Worm (Caenorhabditis elegans) whole organism, early embryonic: ENCODE measurements around the gene bath-24.
"Not testable (repeated sequence)": the region's sequence is repeated elsewhere in the genome, so short reads cannot be mapped to it uniquely, and the experiment has no call there.

Experiments used
- B0310.2 ChIP-seq: sonication (generic microtip); optimal IDR thresholded peaks from 2 replicates; lab custom pipeline; 2016; ENCODE audit warnings: mild to moderate bottlenecking, missing genetic modification characterization, missing compliant biosample characterization
- F13C5.2 ChIP-seq: sonication (generic microtip); optimal IDR thresholded peaks from 2 replicates; lab custom pipeline; 2017; ENCODE audit warnings: mild to moderate bottlenecking, missing genetic modification characterization, inconsistent platforms, missing compliant biosample characterization
- aly-1 ChIP-seq: sonication (generic microtip); optimal IDR thresholded peaks from 2 replicates; lab custom pipeline; 2016; ENCODE audit warnings: missing genetic modification characterization, missing compliant biosample characterization
- ama-1 ChIP-seq: fragments of 150-350 bp; optimal IDR thresholded peaks from 2 replicates; lab custom pipeline; 2014
- ceh-13 ChIP-seq: fragments of 200-800 bp; sonication (Bioruptor generic); optimal IDR thresholded peaks from 2 replicates; lab custom pipeline; 2018; ENCODE audit warnings: mild to moderate bottlenecking, missing genetic modification characterization, missing compliant biosample characterization
- ceh-36 ChIP-seq: sonication (generic microtip); optimal IDR thresholded peaks from 2 replicates; lab custom pipeline; 2016; ENCODE audit warnings: missing genetic modification characterization, inconsistent platforms, missing compliant biosample characterization
- ets-7 ChIP-seq: sonication (generic microtip); optimal IDR thresholded peaks from 2 replicates; lab custom pipeline; 2016; ENCODE audit warnings: missing genotype, missing genetic modification characterization, missing compliant biosample characterization
- flt-1 ChIP-seq: fragments of 200-800 bp; sonication (Bioruptor generic); IDR thresholded peaks from 2 replicates; pipeline ENCODE4 v1.3.6; 2022; ENCODE audit warnings: missing genetic modification characterization, missing compliant biosample characterization
- hmbx-1 ChIP-seq: sonication (generic microtip); optimal IDR thresholded peaks from 2 replicates; lab custom pipeline; 2016; ENCODE audit warnings: mild to moderate bottlenecking, missing genetic modification characterization, missing compliant biosample characterization
- hmg-4 ChIP-seq: fragments of 200-800 bp; sonication (Bioruptor generic); optimal IDR thresholded peaks from 2 replicates; lab custom pipeline; 2018; ENCODE audit warnings: mild to moderate bottlenecking, missing genetic modification characterization, missing compliant biosample characterization
- hnd-1 ChIP-seq: sonication (generic microtip); optimal IDR thresholded peaks from 2 replicates; lab custom pipeline; 2016; ENCODE audit warnings: missing genetic modification characterization, missing compliant biosample characterization
- pes-1 ChIP-seq: fragments of 200-800 bp; sonication (Bioruptor generic); IDR thresholded peaks from 2 replicates; pipeline ENCODE4 v1.3.6; 2022; ENCODE audit warnings: missing genetic modification reagents, missing genetic modification characterization, missing compliant biosample characterization
- scrt-1 ChIP-seq: fragments of 200-800 bp; sonication (Bioruptor generic); IDR thresholded peaks from 2 replicates; pipeline ENCODE4 v1.3.6; 2022; ENCODE audit warnings: missing genetic modification characterization, missing compliant biosample characterization
- sea-1 ChIP-seq: fragments of 200-800 bp; sonication (Bioruptor generic); conservative IDR thresholded peaks from 2 replicates; pipeline ENCODE4 v1.3.6; 2022; ENCODE audit warnings: missing genetic modification characterization, missing compliant biosample characterization
- tbx-11 ChIP-seq: fragments of 200-800 bp; sonication (Bioruptor generic); IDR thresholded peaks from 2 replicates; pipeline ENCODE4 v1.3.6; 2022; ENCODE audit warnings: missing genetic modification characterization, missing compliant biosample characterization
- tbx-37 ChIP-seq: fragments of 200-800 bp; sonication (Bioruptor generic); conservative IDR thresholded peaks from 2 replicates; pipeline ENCODE4 v1.3.6; 2022; ENCODE audit warnings: missing genetic modification reagents, missing genetic modification characterization, missing compliant biosample characterization
- tra-4 ChIP-seq: sonication (generic microtip); optimal IDR thresholded peaks from 2 replicates; lab custom pipeline; 2017; ENCODE audit warnings: missing genetic modification characterization, missing compliant biosample characterization

The bath-24 gene

DNA sequence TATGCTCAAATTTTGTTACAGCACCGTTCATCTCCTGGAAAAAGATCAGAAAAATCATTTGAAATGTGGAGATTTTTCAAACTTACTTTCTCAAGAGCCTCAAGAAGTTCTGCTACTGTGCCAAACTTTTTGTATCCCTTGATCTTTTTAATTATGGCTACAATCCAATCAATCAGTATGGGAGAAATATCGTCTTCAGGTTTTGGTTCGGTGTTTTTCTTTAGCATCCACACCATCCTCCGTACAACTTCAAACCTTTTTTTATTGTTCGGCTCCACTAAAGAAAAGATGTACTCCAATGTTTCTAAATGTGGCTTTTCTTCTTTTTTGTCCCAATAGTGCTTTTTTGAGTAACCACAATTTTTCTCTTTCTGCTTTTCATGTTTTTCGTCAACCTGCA is 31.1 kb upstream of the bath-24 start:
- TF ChIP-seq hmbx-1 (tag; lab: Kevin White, UChicago) (no peak), tra-4 (tag; lab: Kevin White, UChicago) (no peak), hmg-4 (no peak)

DNA sequence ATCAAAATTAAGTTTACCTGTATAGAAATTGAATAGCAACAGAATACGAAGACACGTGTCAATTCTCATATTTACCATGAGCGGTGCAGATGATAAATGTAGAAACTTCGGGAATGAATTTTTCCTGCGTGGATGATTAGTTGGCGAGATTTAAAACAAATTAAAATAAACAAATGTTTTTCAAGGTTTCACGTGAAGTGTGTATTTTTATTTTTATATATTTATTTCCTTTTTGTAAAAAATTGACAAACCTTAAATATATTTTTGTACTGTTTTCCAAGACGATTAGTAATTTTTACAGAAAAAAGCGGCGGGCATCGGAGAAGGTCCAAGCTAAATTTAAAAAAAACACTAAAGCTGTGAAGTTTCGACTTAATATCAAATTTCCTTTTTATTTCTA is 30.1 kb upstream of the bath-24 start, which contains the start of gene F07E5.8:
F07E5.8 (minus strand) TSS at position 101 of the 400 bp plus-strand sequence.
- TF ChIP-seq ets-7 (tag; lab: Kevin White, UChicago) (no peak), hmg-4 (no peak), ceh-36 (no peak), F13C5.2 (no peak), ama-1 (lab: Kevin White, UChicago) (no peak), hmbx-1 (tag; lab: Kevin White, UChicago) (no peak), flt-1 (GFP tag; lab: Robert Waterston, UW) (no peak), scrt-1 (GFP tag; lab: Robert Waterston, UW) (no peak), sea-1 (GFP tag; lab: Robert Waterston, UW) (no peak), tbx-37 (no peak), tra-4 (tag; lab: Kevin White, UChicago) (no peak), hnd-1 (tag; lab: Kevin White, UChicago) (no peak), tbx-11 (GFP tag; lab: Robert Waterston, UW) (no peak), aly-1 (tag; lab: Kevin White, UChicago) (no peak), ceh-13 (GFP tag; lab: Kevin White, UChicago) (no peak), pes-1 (GFP tag; lab: Robert Waterston, UW) (no peak), B0310.2 (tag; lab: Kevin White, UChicago) (no peak)

DNA sequence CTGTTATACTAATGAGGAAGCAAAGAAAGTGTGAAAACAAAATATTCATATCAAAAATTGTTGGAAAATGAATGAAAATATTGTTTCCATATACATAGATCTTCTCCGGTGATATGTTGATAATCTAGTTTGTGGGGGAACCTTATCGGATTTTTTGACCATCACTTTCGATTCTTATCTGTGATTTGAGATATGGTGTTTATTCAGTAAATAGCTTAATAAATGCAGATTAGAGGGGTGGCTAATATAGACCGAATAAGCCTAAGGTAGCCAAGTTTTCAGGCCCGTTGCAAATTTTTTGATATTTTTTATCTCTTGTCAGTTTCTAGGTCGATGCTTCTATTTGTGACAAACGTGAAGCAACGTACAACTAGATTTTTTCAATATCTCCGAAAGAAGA is 26.0 kb upstream of the bath-24 start, which contains the start of gene F07E5.7:
F07E5.7 (minus strand) TSS at position 101 of the 400 bp plus-strand sequence.
- TF ChIP-seq ceh-13 (GFP tag; lab: Kevin White, UChicago) (no peak), tra-4 (tag; lab: Kevin White, UChicago) (no peak), tbx-11 (GFP tag; lab: Robert Waterston, UW) (no peak), ceh-36 (no peak), sea-1 (GFP tag; lab: Robert Waterston, UW) (no peak), flt-1 (GFP tag; lab: Robert Waterston, UW) (no peak), B0310.2 (tag; lab: Kevin White, UChicago) (no peak), scrt-1 (GFP tag; lab: Robert Waterston, UW) (no peak), aly-1 (tag; lab: Kevin White, UChicago) (no peak), tbx-37 (no peak), hmbx-1 (tag; lab: Kevin White, UChicago) (no peak), ets-7 (tag; lab: Kevin White, UChicago) (no peak), F13C5.2 (no peak), pes-1 (GFP tag; lab: Robert Waterston, UW) (no peak), hmg-4 (no peak), ama-1 (lab: Kevin White, UChicago) (no peak), hnd-1 (tag; lab: Kevin White, UChicago) (no peak)

DNA sequence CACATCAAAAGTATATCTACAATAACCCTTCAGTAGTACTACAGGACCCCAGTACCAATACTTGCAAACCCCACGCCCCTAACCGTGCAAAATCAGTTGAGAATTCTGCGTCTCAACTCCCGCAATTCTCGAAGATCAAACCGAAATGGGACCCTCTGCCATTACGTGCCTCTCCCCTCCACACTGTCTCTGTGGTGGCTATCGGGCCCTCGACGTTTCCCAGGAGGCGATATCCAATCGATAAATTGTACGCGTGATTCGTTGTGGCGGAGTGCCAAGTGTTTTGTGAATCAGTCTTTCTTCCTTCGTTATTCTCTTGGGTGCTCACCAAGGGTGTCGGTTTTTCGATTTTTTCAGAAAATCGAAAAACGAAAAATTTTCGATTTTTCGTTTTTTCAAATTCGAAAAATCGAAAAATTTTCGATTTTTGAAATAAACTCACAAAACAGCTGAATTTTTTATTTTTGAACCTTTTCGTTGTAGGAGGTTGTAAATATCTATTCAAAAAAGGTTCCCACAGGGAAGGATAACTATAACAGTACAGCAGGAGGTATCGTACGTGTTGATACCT is 22.1 kb upstream of the bath-24 start, which contains the start of gene F07E5.12:
F07E5.12 (plus strand) TSS at position 521 of the 571 bp plus-strand sequence.
- TF ChIP-seq scrt-1 (GFP tag; lab: Robert Waterston, UW); ceh-13 (GFP tag; lab: Kevin White, UChicago); hmbx-1 (tag; lab: Kevin White, UChicago): not testable (repeated sequence)

ce11 chrII:2064497-2064896 is 19.1 kb upstream of the bath-24 start, which contains the start of gene fbxb-6:
Gene fbxb-6, plus strand, starts transcription at chrII:2064797.
- TF ChIP-seq ama-1 (lab: Kevin White, UChicago) (no peak), tbx-37 (no peak), hmg-4 (no peak), sea-1 (GFP tag; lab: Robert Waterston, UW) (no peak), ceh-36 (no peak), F13C5.2 (no peak), tbx-11 (GFP tag; lab: Robert Waterston, UW) (no peak), ceh-13 (GFP tag; lab: Kevin White, UChicago) (no peak), aly-1 (tag; lab: Kevin White, UChicago) (no peak), flt-1 (GFP tag; lab: Robert Waterston, UW) (no peak), scrt-1 (GFP tag; lab: Robert Waterston, UW) (no peak), hmbx-1 (tag; lab: Kevin White, UChicago) (no peak), B0310.2 (tag; lab: Kevin White, UChicago) (no peak), ets-7 (tag; lab: Kevin White, UChicago) (no peak), tra-4 (tag; lab: Kevin White, UChicago) (no peak), pes-1 (GFP tag; lab: Robert Waterston, UW) (no peak), hnd-1 (tag; lab: Kevin White, UChicago) (no peak)

ce11 chrII:2063989-2064388 is 18.6 kb upstream of the bath-24 start, which contains the start of gene F07E5.13:
Gene F07E5.13, minus strand, starts transcription at chrII:2064089.
- TF ChIP-seq flt-1 (GFP tag; lab: Robert Waterston, UW), result no peak
- TF ChIP-seq ama-1 (lab: Kevin White, UChicago), result no peak
- no peak for TF ChIP-seq F13C5.2
- TF ChIP-seq hmg-4, result no peak
- no peak for TF ChIP-seq ceh-13 (GFP tag; lab: Kevin White, UChicago)
- no peak for TF ChIP-seq aly-1 (tag; lab: Kevin White, UChicago)
- TF ChIP-seq hmbx-1 (tag; lab: Kevin White, UChicago), result no peak
- no peak for TF ChIP-seq tbx-37
- no peak for TF ChIP-seq tra-4 (tag; lab: Kevin White, UChicago)

DNA sequence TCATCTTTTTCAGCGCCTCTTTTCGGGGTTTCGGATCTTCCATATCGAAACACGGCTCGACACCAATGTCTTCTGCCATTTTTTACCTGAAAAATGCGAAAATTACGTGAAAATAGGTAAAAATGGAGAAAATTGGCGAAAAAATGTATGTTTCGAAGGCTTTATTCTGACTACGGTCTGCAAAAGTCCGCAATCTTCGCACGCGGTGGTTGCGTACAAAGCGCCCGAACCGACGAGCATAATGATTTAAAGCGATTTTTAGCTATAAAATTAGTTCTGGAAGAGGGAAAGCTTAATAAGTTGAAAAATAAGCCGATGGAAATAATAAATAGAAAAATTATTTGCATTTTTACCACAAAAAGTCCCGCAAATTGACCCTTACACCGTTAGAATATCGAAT is 13.6 kb upstream of the bath-24 start, which contains the start of gene F07E5.5:
F07E5.5 (minus strand) TSS at position 86 of the 400 bp plus-strand sequence.
- no peak for TF ChIP-seq scrt-1 (GFP tag; lab: Robert Waterston, UW)
- TF ChIP-seq sea-1 (GFP tag; lab: Robert Waterston, UW), result no peak
- no peak for TF ChIP-seq tbx-11 (GFP tag; lab: Robert Waterston, UW)
- no peak for TF ChIP-seq tra-4 (tag; lab: Kevin White, UChicago)
- no peak for TF ChIP-seq ceh-36
- TF ChIP-seq ets-7 (tag; lab: Kevin White, UChicago), result no peak
- no peak for TF ChIP-seq aly-1 (tag; lab: Kevin White, UChicago)
- no peak for TF ChIP-seq pes-1 (GFP tag; lab: Robert Waterston, UW)
- no peak for TF ChIP-seq F13C5.2
- TF ChIP-seq ceh-13 (GFP tag; lab: Kevin White, UChicago), result no peak
- no peak for TF ChIP-seq hmbx-1 (tag; lab: Kevin White, UChicago)
- no peak for TF ChIP-seq flt-1 (GFP tag; lab: Robert Waterston, UW)
